Fruit fly (Drosophila melanogaster) whole organism, embryonic: Measurements from ENCODE around the gene E2f2.

Source experiments
- CG11456 ChIP-seq: fragments of 200-800 bp; sonication (Bioruptor generic); IDR thresholded peaks from 3 replicates; pipeline ENCODE4 v1.3.6; 2022; ENCODE audit warnings: missing biosample characterization, missing genetic modification characterization
- CG12391 ChIP-seq: fragments of 200-800 bp; sonication (Bioruptor generic); optimal IDR thresholded peaks from 3 replicates; lab custom pipeline; 2018; ENCODE audit warnings: missing biosample characterization, mild to moderate bottlenecking, missing genetic modification characterization, moderate library complexity
- CG13424 ChIP-seq: fragments of 200-800 bp; sonication (Bioruptor generic); optimal IDR thresholded peaks from 2 replicates; lab custom pipeline; 2019; ENCODE audit warnings: missing biosample characterization, mild to moderate bottlenecking, missing genetic modification characterization, moderate library complexity
- CG15011 ChIP-seq: fragments of 200-800 bp; sonication (Bioruptor generic); optimal IDR thresholded peaks from 3 replicates; lab custom pipeline; 2018; ENCODE audit warnings: missing biosample characterization, mild to moderate bottlenecking, missing genetic modification characterization
- CG1792 ChIP-seq: fragments of 200-800 bp; sonication (Bioruptor generic); optimal IDR thresholded peaks from 2 replicates; lab custom pipeline; 2016; ENCODE audit warnings: missing biosample characterization, missing genetic modification characterization
- CG2202 ChIP-seq: fragments of 200-800 bp; sonication (Bioruptor generic); optimal IDR thresholded peaks from 2 replicates; lab custom pipeline; 2018; ENCODE audit warnings: missing biosample characterization, mild to moderate bottlenecking, missing genetic modification characterization
- CG31224 ChIP-seq: fragments of 200-800 bp; sonication (Bioruptor generic); IDR thresholded peaks from 2 replicates; pipeline ENCODE4 v1.3.6; 2022; ENCODE audit warnings: missing biosample characterization, missing genetic modification characterization
- CG32767 ChIP-seq: fragments of 200-800 bp; sonication (Bioruptor generic); IDR thresholded peaks from 2 replicates; pipeline ENCODE4 v1.3.6; 2022; ENCODE audit warnings: missing biosample characterization, missing genetic modification characterization
- CG33557 ChIP-seq: fragments of 200-800 bp; sonication (Bioruptor generic); optimal IDR thresholded peaks from 2 replicates; lab custom pipeline; 2019; ENCODE audit warnings: missing biosample characterization, mild to moderate bottlenecking, missing genetic modification characterization, moderate library complexity
- CG3407 ChIP-seq: fragments of 200-800 bp; sonication (Bioruptor generic); optimal IDR thresholded peaks from 2 replicates; lab custom pipeline; 2018; ENCODE audit warnings: missing biosample characterization, mild to moderate bottlenecking, missing genetic modification characterization
- CG43689 ChIP-seq: fragments of 200-800 bp; sonication (Bioruptor generic); IDR thresholded peaks from 2 replicates; pipeline ENCODE4 v1.3.6; 2022; ENCODE audit warnings: missing biosample characterization, missing genetic modification characterization
- CG4424 ChIP-seq: fragments of 200-800 bp; sonication (Bioruptor generic); optimal IDR thresholded peaks from 3 replicates; lab custom pipeline; 2016; ENCODE audit warnings: missing biosample characterization, missing genetic modification characterization
- CG5245 ChIP-seq: fragments of 200-800 bp; sonication (Bioruptor generic); optimal IDR thresholded peaks from 3 replicates; lab custom pipeline; 2016; ENCODE audit warnings: missing biosample characterization, missing genetic modification characterization
- CG8290 ChIP-seq, 3 experiments: fragments of 200-800 bp; sonication (Bioruptor generic); optimal IDR thresholded peaks; 2 replicates each; lab custom pipeline; 2016 to 2019; ENCODE audit warnings: missing biosample characterization in 3 of 3, missing genetic modification characterization in 3 of 3, mild to moderate bottlenecking in 2 of 3, moderate library complexity in 1 of 3
- Camta ChIP-seq: fragments of 200-800 bp; sonication (Bioruptor generic); optimal IDR thresholded peaks from 2 replicates; lab custom pipeline; 2016; ENCODE audit warnings: missing biosample characterization, missing genetic modification characterization
- D19A ChIP-seq: fragments of 200-800 bp; optimal IDR thresholded peaks from 3 replicates; lab custom pipeline; 2019; ENCODE audit warnings: missing biosample characterization, mild to moderate bottlenecking, missing genetic modification characterization, moderate library complexity
- D19B ChIP-seq: fragments of 200-800 bp; sonication (Bioruptor generic); optimal IDR thresholded peaks from 2 replicates; lab custom pipeline; 2017; ENCODE audit warnings: missing biosample characterization, mild to moderate bottlenecking, missing genetic modification characterization
- Deaf1 ChIP-seq: fragments of 200-800 bp; optimal IDR thresholded peaks from 3 replicates; lab custom pipeline; 2019; ENCODE audit warnings: missing biosample characterization, mild to moderate bottlenecking, missing genetic modification characterization, moderate library complexity
- Elba2 ChIP-seq: fragments of 200-800 bp; sonication (Bioruptor generic); optimal IDR thresholded peaks from 3 replicates; lab custom pipeline; 2016; ENCODE audit warnings: missing biosample characterization, missing genetic modification characterization
- Gsc ChIP-seq: fragments of 200-800 bp; sonication (Bioruptor generic); IDR thresholded peaks from 2 replicates; pipeline ENCODE4 v1.3.6; 2022; ENCODE audit warnings: missing biosample characterization, missing genetic modification characterization
- Hand ChIP-seq: fragments of 200-800 bp; sonication (Bioruptor generic); optimal IDR thresholded peaks from 2 replicates; lab custom pipeline; 2017; ENCODE audit warnings: mild to moderate bottlenecking, missing biosample characterization, missing genetic modification reagents, missing genetic modification characterization
- Hmx ChIP-seq: fragments of 200-800 bp; sonication (Bioruptor generic); optimal IDR thresholded peaks from 2 replicates; lab custom pipeline; 2016; ENCODE audit warnings: missing biosample characterization, missing genetic modification characterization
- Mad ChIP-seq: fragments of 200-800 bp; sonication (Bioruptor generic); optimal IDR thresholded peaks from 2 replicates; lab custom pipeline; 2016; ENCODE audit warnings: missing biosample characterization, missing genetic modification characterization
- Nf-YA ChIP-seq: fragments of 200-800 bp; sonication (Bioruptor generic); IDR thresholded peaks from 2 replicates; pipeline ENCODE4 v1.3.6; 2022; ENCODE audit warnings: missing biosample characterization, missing genetic modification characterization
- Oaz ChIP-seq: fragments of 200-800 bp; sonication (Bioruptor generic); IDR thresholded peaks from 2 replicates; pipeline ENCODE4 v1.3.6; 2022; ENCODE audit warnings: missing biosample characterization, missing genetic modification characterization
- ap ChIP-seq: fragments of 200-800 bp; sonication (Bioruptor generic); IDR thresholded peaks from 2 replicates; pipeline ENCODE4 v1.3.6; 2022; ENCODE audit warnings: missing biosample characterization, missing genetic modification characterization
- bbx ChIP-seq: fragments of 200-800 bp; sonication (Bioruptor generic); IDR thresholded peaks from 2 replicates; pipeline ENCODE4 v1.3.6; 2022; ENCODE audit warnings: missing biosample characterization, missing genetic modification characterization; ENCODE audit not compliant: partially characterized antibody
- caup ChIP-seq: fragments of 200-800 bp; sonication (Bioruptor generic); optimal IDR thresholded peaks from 3 replicates; lab custom pipeline; 2017; ENCODE audit warnings: missing biosample characterization, mild to moderate bottlenecking, missing genetic modification characterization, moderate library complexity; ENCODE audit not compliant: severe bottlenecking
- chinmo ChIP-seq: fragments of 200-800 bp; sonication (Bioruptor generic); IDR thresholded peaks from 4 replicates; pipeline ENCODE4 v1.3.6; 2022; ENCODE audit warnings: missing biosample characterization, missing genetic modification characterization; ENCODE audit not compliant: partially characterized antibody
- crol ChIP-seq: fragments of 200-800 bp; sonication (Bioruptor generic); IDR thresholded peaks from 2 replicates; pipeline ENCODE4 v1.3.6; 2022; ENCODE audit warnings: missing biosample characterization, missing genetic modification characterization
- dan ChIP-seq: fragments of 200-800 bp; sonication (Bioruptor generic); IDR thresholded peaks from 2 replicates; pipeline ENCODE4 v1.3.6; 2022; ENCODE audit warnings: missing biosample characterization, missing genetic modification characterization
- gem ChIP-seq: fragments of 200-800 bp; sonication (Bioruptor generic); optimal IDR thresholded peaks from 2 replicates; lab custom pipeline; 2019; ENCODE audit warnings: missing biosample characterization, mild to moderate bottlenecking, missing genetic modification characterization, moderate library complexity
- klu ChIP-seq: fragments of 200-800 bp; sonication (Bioruptor generic); IDR thresholded peaks from 2 replicates; pipeline ENCODE4 v1.3.6; 2022; ENCODE audit warnings: missing biosample characterization, missing genetic modification characterization
- lab ChIP-seq: fragments of 200-800 bp; sonication (Bioruptor generic); optimal IDR thresholded peaks from 3 replicates; lab custom pipeline; 2017; ENCODE audit warnings: missing biosample characterization, missing genetic modification characterization, mild to moderate bottlenecking, moderate library complexity, missing genetic modification reagents
- lilli ChIP-seq: fragments of 200-800 bp; sonication (Bioruptor generic); optimal IDR thresholded peaks from 3 replicates; lab custom pipeline; 2016; ENCODE audit warnings: missing biosample characterization, missing genetic modification characterization
- lola ChIP-seq, 3 experiments: fragments of >200 bp in 2 of 3; fragments of 200-800 bp in 1 of 3; sonication (Bioruptor generic) in 1 of 3; optimal IDR thresholded peaks; 2 replicates each; lab custom pipeline; 2017 to 2019; ENCODE audit warnings: missing biosample characterization in 3 of 3, missing genetic modification characterization in 3 of 3, mild to moderate bottlenecking in 1 of 3, moderate library complexity in 1 of 3
- mam ChIP-seq: fragments of 200-800 bp; sonication (Bioruptor generic); optimal IDR thresholded peaks from 3 replicates; lab custom pipeline; 2016; ENCODE audit warnings: missing biosample characterization, missing genetic modification characterization
- nau ChIP-seq: fragments of 200-800 bp; sonication (Bioruptor generic); optimal IDR thresholded peaks from 3 replicates; lab custom pipeline; 2017; ENCODE audit warnings: missing biosample characterization, mild to moderate bottlenecking, missing genetic modification characterization, missing genetic modification reagents
- nom ChIP-seq: fragments of 200-800 bp; sonication (Bioruptor generic); optimal IDR thresholded peaks from 2 replicates; lab custom pipeline; 2017; ENCODE audit warnings: missing biosample characterization, missing genetic modification characterization, mild to moderate bottlenecking, moderate library complexity, missing genetic modification reagents
- prd ChIP-seq, 3 experiments: fragments of >200 bp in 2 of 3; fragments of 200-800 bp in 1 of 3; sonication (Bioruptor generic) in 1 of 3; optimal IDR thresholded peaks in 2 of 3; IDR thresholded peaks in 1 of 3; 2 replicates in 2 of 3; 3 replicates in 1 of 3; pipeline versions ENCODE4 v1.3.6 to Lab custom; 2017 to 2022; ENCODE audit warnings: missing biosample characterization in 1 of 3, missing genetic modification characterization in 1 of 3
- pros ChIP-seq: fragments of 200-800 bp; sonication (Bioruptor generic); optimal IDR thresholded peaks from 3 replicates; lab custom pipeline; 2019; ENCODE audit warnings: missing biosample characterization, mild to moderate bottlenecking, missing genetic modification characterization, moderate library complexity
- ranshi ChIP-seq: fragments of 200-800 bp; sonication (Bioruptor generic); IDR thresholded peaks from 2 replicates; pipeline ENCODE4 v1.3.6; 2022; ENCODE audit warnings: missing biosample characterization, missing genetic modification characterization
- schlank ChIP-seq: fragments of 200-800 bp; sonication (Bioruptor generic); optimal IDR thresholded peaks from 2 replicates; lab custom pipeline; 2018; ENCODE audit warnings: missing biosample characterization, mild to moderate bottlenecking, missing genetic modification characterization
- sr ChIP-seq: fragments of 200-800 bp; sonication (Bioruptor generic); IDR thresholded peaks from 3 replicates; pipeline ENCODE4 v1.3.6; 2022; ENCODE audit warnings: missing biosample characterization, missing genetic modification characterization
- stwl ChIP-seq: fragments of 200-800 bp; sonication (Bioruptor generic); optimal IDR thresholded peaks from 3 replicates; lab custom pipeline; 2018; ENCODE audit warnings: missing biosample characterization, mild to moderate bottlenecking, missing genetic modification characterization, moderate library complexity
- tin ChIP-seq: fragments of 200-800 bp; sonication (Bioruptor generic); optimal IDR thresholded peaks from 3 replicates; lab custom pipeline; 2016; ENCODE audit warnings: missing biosample characterization, missing genetic modification characterization
- ttk ChIP-seq: fragments of 200-800 bp; sonication (Bioruptor generic); IDR thresholded peaks from 2 replicates; pipeline ENCODE4 v2.1.2; 2022; ENCODE audit warnings: missing biosample characterization, missing genetic modification characterization
- wor ChIP-seq: fragments of 200-800 bp; sonication (Bioruptor generic); IDR thresholded peaks from 2 replicates; pipeline ENCODE4 v1.3.6; 2022; ENCODE audit warnings: missing biosample characterization, missing genetic modification characterization
- zf30C ChIP-seq: fragments of 200-800 bp; sonication (Bioruptor generic); optimal IDR thresholded peaks from 3 replicates; lab custom pipeline; 2018; ENCODE audit warnings: missing biosample characterization, mild to moderate bottlenecking, missing genetic modification characterization

Gene E2f2

DNA sequence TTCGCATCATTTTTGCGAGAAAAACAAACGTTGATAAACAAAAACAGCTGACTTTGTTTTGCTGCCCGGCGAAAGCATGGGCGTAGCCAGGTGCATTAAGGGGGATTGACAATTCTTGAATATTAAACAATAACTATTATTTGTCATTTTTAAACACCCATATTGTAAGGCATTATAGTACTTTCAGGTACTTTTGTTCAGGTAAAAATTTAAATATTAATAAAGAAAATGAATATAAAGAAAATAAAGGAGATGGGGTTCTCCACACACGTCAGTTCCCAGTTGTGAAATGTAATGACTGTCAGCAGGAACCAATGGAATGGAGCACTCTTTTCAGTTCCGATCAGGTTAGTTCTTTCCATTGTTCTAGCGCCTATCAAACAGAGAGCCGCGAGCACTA lies 2.0 kb upstream of the E2f2 start, which contains the start of the genes Coq3 and Pld3 (continued):
- peak; percentile 65 for TF ChIP-seq Hmx (GFP tag; lab: Kevin White, UChicago)
- TF ChIP-seq zf30C (GFP tag; lab: Kevin White, UChicago) = no peak
- TF ChIP-seq Oaz (GFP tag; lab: Robert Waterston, UW) = 0 out of 2 replicates have a peak, but pooled peaks have one; percentile 20
- TF ChIP-seq Mad (GFP tag; lab: Kevin White, UChicago) = peak; percentile 80
- peak; percentile 54 for TF ChIP-seq CG33557
- no peak for TF ChIP-seq CG15011
- peak; percentile 63 for TF ChIP-seq CG2202
- peak; percentile 70 for TF ChIP-seq schlank (tag; lab: Kevin White, UChicago)
- peak; percentile 82 for TF ChIP-seq CG4424
- peak; percentile 75 for TF ChIP-seq CG5245 (GFP tag; lab: Kevin White, UChicago)
- TF ChIP-seq wor (GFP tag; lab: Robert Waterston, UW) = no peak
- peak; percentile 48 for TF ChIP-seq Hand
- TF ChIP-seq CG1792 = peak; percentile 43
- TF ChIP-seq caup (GFP tag; lab: Kevin White, UChicago) = peak; percentile 75
- no peak for TF ChIP-seq pros
- no peak for TF ChIP-seq chinmo
- TF ChIP-seq sr (GFP tag; lab: Robert Waterston, UW) = 0 out of 3 replicates have a peak, but pooled peaks have one; percentile 36
- no peak for TF ChIP-seq Deaf1 (tag; lab: Kevin White, UChicago)
- TF ChIP-seq Camta (GFP tag; lab: Kevin White, UChicago) = peak; percentile 59
- peak; percentile 85 for TF ChIP-seq CG11456 (GFP tag; lab: Robert Waterston, UW)
- peak; percentile 85 for TF ChIP-seq CG13424 (tag; lab: Kevin White, UChicago)
- TF ChIP-seq nau (GFP tag; lab: Kevin White, UChicago) = no peak
- TF ChIP-seq CG3407 (GFP tag; lab: Kevin White, UChicago) = peak; percentile 18
- TF ChIP-seq D19A (tag; lab: Kevin White, UChicago) = peak; percentile 72
- peak; percentile 60; the same call in 1 of the 2 replicates for TF ChIP-seq CG31224 (GFP tag; lab: Robert Waterston, UW)
- TF ChIP-seq ranshi = peak; percentile 79
- TF ChIP-seq lilli (GFP tag; lab: Kevin White, UChicago) = peak; percentile 92
- no peak for TF ChIP-seq prd (optimal IDR thresholded peaks at IDR 0.05; lab: Kevin White, UChicago)
- peak; percentile 85 for TF ChIP-seq prd (GFP tag; IDR thresholded peaks at IDR 0.05; lab: Robert Waterston, UW)
- peak; percentile 58; the same call in 1 of the 2 replicates for TF ChIP-seq CG32767 (GFP tag; lab: Robert Waterston, UW)
- TF ChIP-seq lab (GFP tag; lab: Kevin White, UChicago) = peak; percentile 92
- peak; percentile 44; the same call in 1 of the 2 replicates for TF ChIP-seq klu (GFP tag; lab: Robert Waterston, UW)
- TF ChIP-seq CG8290 (GFP tag; optimal IDR thresholded peaks at IDR 0.05; lab: Kevin White, UChicago) = peak; percentile 72
- TF ChIP-seq CG8290 (tag; optimal IDR thresholded peaks at IDR 0.05; lab: Kevin White, UChicago) = peak in 1 of 2 experiments; percentile 90
- peak in 1 of 3 experiments; percentile 69 for TF ChIP-seq lola (GFP tag; optimal IDR thresholded peaks at IDR 0.05; lab: Kevin White, UChicago)
- no peak for TF ChIP-seq dan
- TF ChIP-seq tin = peak; percentile 87
- peak; percentile 83 for TF ChIP-seq mam (GFP tag; lab: Kevin White, UChicago)
- no peak for TF ChIP-seq Elba2 (GFP tag; lab: Kevin White, UChicago)
- TF ChIP-seq nom (GFP tag; lab: Kevin White, UChicago) = peak; percentile 86
- TF ChIP-seq Gsc (GFP tag; lab: Robert Waterston, UW) = no peak
- TF ChIP-seq ap = 0 out of 2 replicates have a peak, but pooled peaks have one; percentile 19
- TF ChIP-seq crol = no peak
- peak; percentile 73 for TF ChIP-seq CG43689 (GFP tag; lab: Robert Waterston, UW)
- peak; percentile 86 for TF ChIP-seq CG12391 (tag; lab: Kevin White, UChicago)
- peak; percentile 69 for TF ChIP-seq Nf-YA (GFP tag; lab: Robert Waterston, UW)
- TF ChIP-seq stwl (tag; lab: Kevin White, UChicago) = peak; percentile 26
- peak; percentile 61; the same call in 1 of the 2 replicates for TF ChIP-seq ttk (GFP tag; lab: Robert Waterston, UW)
- no peak for TF ChIP-seq bbx (GFP tag; lab: Robert Waterston, UW)
- peak; percentile 68 for TF ChIP-seq D19B
- TF ChIP-seq gem (tag; lab: Kevin White, UChicago) = peak; percentile 87
